Fruit fly (Drosophila melanogaster) whole organism, embryonic: ENCODE measurements around the gene Mip.

Experiments
- BEAF-32 ChIP-seq: fragments of 200-800 bp; sonication (Bioruptor generic); optimal IDR thresholded peaks from 3 replicates; lab custom pipeline; 2017; ENCODE audit warnings: missing biosample characterization, missing genetic modification characterization, mild to moderate bottlenecking, moderate library complexity, missing genetic modification reagents
- CG10321 ChIP-seq: fragments of 200-800 bp; sonication (Bioruptor generic); IDR thresholded peaks from 2 replicates; pipeline ENCODE4 v1.3.6; 2022; ENCODE audit warnings: missing biosample characterization, missing genetic modification characterization
- CG10462 ChIP-seq: fragments of 200-800 bp; sonication (Bioruptor generic); optimal IDR thresholded peaks from 2 replicates; lab custom pipeline; 2016; ENCODE audit warnings: missing biosample characterization, missing genetic modification characterization
- CG11723 ChIP-seq: fragments of 200-800 bp; sonication (Bioruptor generic); optimal IDR thresholded peaks from 2 replicates; lab custom pipeline; 2017; ENCODE audit warnings: missing biosample characterization, mild to moderate bottlenecking, missing genetic modification characterization
- CG12659 ChIP-seq: fragments of 200-800 bp; sonication (Bioruptor generic); optimal IDR thresholded peaks from 3 replicates; lab custom pipeline; 2017; ENCODE audit warnings: mild to moderate bottlenecking, missing biosample characterization, missing genetic modification reagents, missing genetic modification characterization
- CG14050 ChIP-seq: fragments of 200-800 bp; sonication (Bioruptor generic); IDR thresholded peaks from 3 replicates; pipeline ENCODE4 v1.3.6; 2022; ENCODE audit warnings: missing biosample characterization, missing genetic modification characterization
- CG15011 ChIP-seq: fragments of 200-800 bp; sonication (Bioruptor generic); optimal IDR thresholded peaks from 3 replicates; lab custom pipeline; 2018; ENCODE audit warnings: missing biosample characterization, mild to moderate bottlenecking, missing genetic modification characterization
- CG1603 ChIP-seq: fragments of 200-800 bp; sonication (Bioruptor generic); optimal IDR thresholded peaks from 2 replicates; lab custom pipeline; 2019; ENCODE audit warnings: missing biosample characterization, mild to moderate bottlenecking, missing genetic modification characterization, moderate library complexity
- CG17612 ChIP-seq: fragments of 200-800 bp; sonication (Bioruptor generic); IDR thresholded peaks from 2 replicates; pipeline ENCODE4 v1.3.6; 2022; ENCODE audit warnings: missing biosample characterization, missing genetic modification characterization
- CG18619 ChIP-seq: fragments of 200-800 bp; sonication (Bioruptor generic); optimal IDR thresholded peaks from 3 replicates; lab custom pipeline; 2017; ENCODE audit warnings: missing biosample characterization, mild to moderate bottlenecking, missing genetic modification characterization
- CG30403 ChIP-seq: fragments of 200-800 bp; sonication (Bioruptor generic); optimal IDR thresholded peaks from 3 replicates; lab custom pipeline; 2016; ENCODE audit warnings: missing biosample characterization, missing genetic modification characterization
- CG3065 ChIP-seq: fragments of 200-800 bp; sonication (Bioruptor generic); optimal IDR thresholded peaks from 2 replicates; lab custom pipeline; 2016; ENCODE audit warnings: missing biosample characterization, missing genetic modification characterization
- CG5180 ChIP-seq: fragments of 200-800 bp; sonication (Bioruptor generic); optimal IDR thresholded peaks from 3 replicates; lab custom pipeline; 2017; ENCODE audit warnings: missing biosample characterization, missing genetic modification characterization, mild to moderate bottlenecking, moderate library complexity, missing genetic modification reagents
- CG5245 ChIP-seq: fragments of 200-800 bp; sonication (Bioruptor generic); optimal IDR thresholded peaks from 3 replicates; lab custom pipeline; 2016; ENCODE audit warnings: missing biosample characterization, missing genetic modification characterization
- CG6854 ChIP-seq: fragments of 200-800 bp; sonication (Bioruptor generic); optimal IDR thresholded peaks from 3 replicates; lab custom pipeline; 2017; ENCODE audit warnings: missing biosample characterization, mild to moderate bottlenecking, missing genetic modification characterization
- CG7987 ChIP-seq: fragments of 200-800 bp; sonication (Bioruptor generic); optimal IDR thresholded peaks from 2 replicates; lab custom pipeline; 2018; ENCODE audit warnings: missing biosample characterization, mild to moderate bottlenecking, missing genetic modification characterization, moderate library complexity
- CG8359 ChIP-seq: fragments of 200-800 bp; sonication (Bioruptor generic); optimal IDR thresholded peaks from 2 replicates; lab custom pipeline; 2017; ENCODE audit warnings: missing biosample characterization, mild to moderate bottlenecking, missing genetic modification characterization, borderline replicate concordance
- CG9727 ChIP-seq: fragments of 200-800 bp; sonication (Bioruptor generic); optimal IDR thresholded peaks from 3 replicates; lab custom pipeline; 2017; ENCODE audit warnings: missing biosample characterization, mild to moderate bottlenecking, missing genetic modification characterization
- Dip3 ChIP-seq: fragments of 200-800 bp; sonication (Bioruptor generic); optimal IDR thresholded peaks from 3 replicates; lab custom pipeline; 2016; ENCODE audit warnings: missing biosample characterization, missing genetic modification characterization
- Dp ChIP-seq: fragments of 200-800 bp; sonication (Bioruptor generic); optimal IDR thresholded peaks from 2 replicates; lab custom pipeline; 2018; ENCODE audit warnings: missing biosample characterization, mild to moderate bottlenecking, missing genetic modification characterization, moderate library complexity
- Gsc ChIP-seq: fragments of 200-800 bp; sonication (Bioruptor generic); IDR thresholded peaks from 2 replicates; pipeline ENCODE4 v1.3.6; 2022; ENCODE audit warnings: missing biosample characterization, missing genetic modification characterization
- HmgZ ChIP-seq: fragments of 200-800 bp; sonication (Bioruptor generic); optimal IDR thresholded peaks from 2 replicates; lab custom pipeline; 2018; ENCODE audit warnings: missing biosample characterization, mild to moderate bottlenecking, missing genetic modification characterization
- Hr51 ChIP-seq, 2 experiments: fragments of 200-800 bp; sonication (Bioruptor generic); optimal IDR thresholded peaks; 2 replicates in 1 of 2; 3 replicates in 1 of 2; lab custom pipeline; 2016 to 2018; ENCODE audit warnings: missing biosample characterization in 2 of 2, missing genetic modification characterization in 2 of 2, mild to moderate bottlenecking in 1 of 2, moderate library complexity in 1 of 2
- Kr ChIP-seq: fragments of 200-800 bp; sonication (Bioruptor generic); optimal IDR thresholded peaks from 2 replicates; lab custom pipeline; 2017; ENCODE audit warnings: missing biosample characterization, mild to moderate bottlenecking, missing genetic modification characterization
- Oaz ChIP-seq: fragments of 200-800 bp; sonication (Bioruptor generic); IDR thresholded peaks from 2 replicates; pipeline ENCODE4 v1.3.6; 2022; ENCODE audit warnings: missing biosample characterization, missing genetic modification characterization
- Rx ChIP-seq: fragments of 200-800 bp; sonication (Bioruptor generic); IDR thresholded peaks from 2 replicates; pipeline ENCODE4 v1.3.6; 2022; ENCODE audit warnings: missing biosample characterization, missing genetic modification characterization
- Sox102F ChIP-seq: fragments of 200-800 bp; sonication (Bioruptor generic); optimal IDR thresholded peaks from 2 replicates; lab custom pipeline; 2018; ENCODE audit warnings: missing biosample characterization, mild to moderate bottlenecking, missing genetic modification characterization, moderate library complexity
- Usf ChIP-seq: fragments of 200-800 bp; sonication (Bioruptor generic); optimal IDR thresholded peaks from 2 replicates; lab custom pipeline; 2017; ENCODE audit warnings: missing genotype, missing biosample characterization, missing genetic modification characterization
- YL-1 ChIP-seq: fragments of 200-800 bp; sonication (Bioruptor generic); optimal IDR thresholded peaks from 3 replicates; lab custom pipeline; 2017; ENCODE audit warnings: missing biosample characterization, mild to moderate bottlenecking, missing genetic modification characterization
- bsh ChIP-seq, 2 experiments: fragments of 200-800 bp; sonication (Bioruptor generic); optimal IDR thresholded peaks; 2 replicates each; lab custom pipeline; 2017 to 2018; ENCODE audit warnings: mild to moderate bottlenecking in 2 of 2, missing biosample characterization in 2 of 2, missing genetic modification characterization in 2 of 2, moderate library complexity in 1 of 2
- btn ChIP-seq: fragments of 200-800 bp; sonication (Bioruptor generic); optimal IDR thresholded peaks from 2 replicates; lab custom pipeline; 2016; ENCODE audit warnings: missing biosample characterization, missing genetic modification characterization
- cato ChIP-seq: fragments of 200-800 bp; sonication (Bioruptor generic); optimal IDR thresholded peaks from 2 replicates; lab custom pipeline; 2016; ENCODE audit warnings: missing biosample characterization, missing genetic modification characterization, borderline replicate concordance
- ci ChIP-seq: fragments of 200-800 bp; sonication (Bioruptor generic); IDR thresholded peaks from 3 replicates; pipeline ENCODE4 v1.3.6; 2022; ENCODE audit warnings: missing biosample characterization, missing genetic modification characterization
- esg ChIP-seq: fragments of 200-800 bp; sonication (Bioruptor generic); conservative IDR thresholded peaks from 2 replicates; pipeline ENCODE4 v1.3.6; 2022; ENCODE audit warnings: missing biosample characterization, missing genetic modification characterization
- fd3F ChIP-seq: fragments of 200-800 bp; sonication (Bioruptor generic); optimal IDR thresholded peaks from 2 replicates; lab custom pipeline; 2018; ENCODE audit warnings: missing biosample characterization, mild to moderate bottlenecking, missing genetic modification characterization, moderate library complexity
- gcm ChIP-seq: fragments of 200-800 bp; sonication (Bioruptor generic); optimal IDR thresholded peaks from 2 replicates; lab custom pipeline; 2019; ENCODE audit warnings: missing biosample characterization, mild to moderate bottlenecking, missing genetic modification characterization, moderate library complexity
- ind ChIP-seq: fragments of 200-800 bp; sonication (Bioruptor generic); optimal IDR thresholded peaks from 3 replicates; lab custom pipeline; 2016; ENCODE audit warnings: missing biosample characterization, missing genetic modification characterization
- kni ChIP-seq: fragments of 200-800 bp; sonication (Bioruptor generic); optimal IDR thresholded peaks from 3 replicates; lab custom pipeline; 2017; ENCODE audit warnings: mild to moderate bottlenecking, missing biosample characterization, missing genetic modification reagents, missing genetic modification characterization
- lab ChIP-seq: fragments of 200-800 bp; sonication (Bioruptor generic); optimal IDR thresholded peaks from 3 replicates; lab custom pipeline; 2017; ENCODE audit warnings: missing biosample characterization, missing genetic modification characterization, mild to moderate bottlenecking, moderate library complexity, missing genetic modification reagents
- nau ChIP-seq: fragments of 200-800 bp; sonication (Bioruptor generic); optimal IDR thresholded peaks from 3 replicates; lab custom pipeline; 2017; ENCODE audit warnings: missing biosample characterization, mild to moderate bottlenecking, missing genetic modification characterization, missing genetic modification reagents
- pros ChIP-seq: fragments of 200-800 bp; sonication (Bioruptor generic); optimal IDR thresholded peaks from 3 replicates; lab custom pipeline; 2019; ENCODE audit warnings: missing biosample characterization, mild to moderate bottlenecking, missing genetic modification characterization, moderate library complexity
- pum ChIP-seq: fragments of 200-800 bp; sonication (Bioruptor generic); optimal IDR thresholded peaks from 2 replicates; lab custom pipeline; 2016; ENCODE audit warnings: missing biosample characterization, missing genetic modification characterization
- scrt ChIP-seq: fragments of 200-800 bp; sonication (Bioruptor generic); optimal IDR thresholded peaks from 2 replicates; lab custom pipeline; 2018; ENCODE audit warnings: missing biosample characterization, mild to moderate bottlenecking, missing genetic modification characterization, moderate library complexity
- seq ChIP-seq: fragments of 200-800 bp; sonication (Bioruptor generic); IDR thresholded peaks from 2 replicates; pipeline ENCODE4 v1.3.6; 2022; ENCODE audit warnings: missing biosample characterization, missing genetic modification characterization
- shn ChIP-seq: fragments of 200-800 bp; sonication (Bioruptor generic); optimal IDR thresholded peaks from 3 replicates; lab custom pipeline; 2016; ENCODE audit warnings: missing biosample characterization, missing genetic modification characterization
- sima ChIP-seq: fragments of 200-800 bp; sonication (Bioruptor generic); optimal IDR thresholded peaks from 2 replicates; lab custom pipeline; 2016; ENCODE audit warnings: missing biosample characterization, missing genetic modification characterization
- tgo ChIP-seq: fragments of 200-800 bp; sonication (Bioruptor generic); IDR thresholded peaks from 3 replicates; pipeline ENCODE4 v1.3.6; 2022; ENCODE audit warnings: missing biosample characterization, missing genetic modification characterization
- vvl ChIP-seq: fragments of 200-800 bp; sonication (Bioruptor generic); IDR thresholded peaks from 2 replicates; pipeline ENCODE4 v1.3.6; 2022; ENCODE audit warnings: missing biosample characterization, missing genetic modification characterization
- wdn ChIP-seq: fragments of 200-800 bp; sonication (Bioruptor generic); IDR thresholded peaks from 2 replicates; pipeline ENCODE4 v1.3.6; 2022; ENCODE audit warnings: missing biosample characterization, missing genetic modification characterization
- zen ChIP-seq: fragments of 200-800 bp; sonication (Bioruptor generic); optimal IDR thresholded peaks from 3 replicates; lab custom pipeline; 2018; ENCODE audit warnings: missing biosample characterization, mild to moderate bottlenecking, missing genetic modification characterization, moderate library complexity

Gene Mip

dm6 chr3L:17310509-17310908 lies 39.0 kb downstream of the Mip start (continued):
- TF ChIP-seq fd3F = no peak
- no peak for TF ChIP-seq CG7987
- no peak for TF ChIP-seq CG10321 (GFP tag; lab: Robert Waterston, UW)
- TF ChIP-seq Usf (GFP tag; lab: Kevin White, UChicago) = no peak
- peak; percentile 36 for TF ChIP-seq scrt
- no peak for TF ChIP-seq CG1603 (tag; lab: Kevin White, UChicago)
- TF ChIP-seq CG14050 (GFP tag; lab: Robert Waterston, UW) = no peak
- no peak for TF ChIP-seq CG5245
- no peak for TF ChIP-seq CG17612 (GFP tag; lab: Robert Waterston, UW)
- TF ChIP-seq CG3065 (GFP tag; lab: Kevin White, UChicago) = no peak
- TF ChIP-seq esg (GFP tag; lab: Robert Waterston, UW) = no peak; the same call in 1 of the 2 replicates
- peak; percentile 52; the same call in 2 of the 3 replicates for TF ChIP-seq tgo (GFP tag; lab: Robert Waterston, UW)
- TF ChIP-seq Dip3 (GFP tag; lab: Kevin White, UChicago) = no peak
- TF ChIP-seq lab (GFP tag; lab: Kevin White, UChicago) = peak; percentile 86
- 0 out of 2 replicates have a peak, but pooled peaks have one; percentile 22 for TF ChIP-seq seq (GFP tag; lab: Robert Waterston, UW)
- 0 out of 2 replicates have a peak, but pooled peaks have one; percentile 2 for TF ChIP-seq Rx
- no peak for TF ChIP-seq pros (GFP tag; lab: Kevin White, UChicago)
- TF ChIP-seq CG8359 (GFP tag; lab: Kevin White, UChicago) = no peak
- TF ChIP-seq YL-1 (GFP tag; lab: Kevin White, UChicago) = no peak
- peak in 1 of 2 experiments; percentile 27 for TF ChIP-seq bsh (GFP tag; optimal IDR thresholded peaks at IDR 0.05; lab: Kevin White, UChicago)
- peak; percentile 22 for TF ChIP-seq gcm (GFP tag; lab: Kevin White, UChicago)
- no peak for TF ChIP-seq HmgZ
- TF ChIP-seq CG18619 = no peak
- no peak for TF ChIP-seq BEAF-32 (GFP tag; lab: Kevin White, UChicago)
- TF ChIP-seq Oaz = no peak
- peak; percentile 5 for TF ChIP-seq CG5180
- no peak for TF ChIP-seq cato (GFP tag; lab: Kevin White, UChicago)
- TF ChIP-seq ci (GFP tag; lab: Robert Waterston, UW) = 0 out of 3 replicates have a peak, but pooled peaks have one; percentile 54
- peak; percentile 39 for TF ChIP-seq Sox102F (GFP tag; lab: Kevin White, UChicago)
- TF ChIP-seq Kr (GFP tag; lab: Kevin White, UChicago) = no peak
- TF ChIP-seq ind (GFP tag; lab: Kevin White, UChicago) = peak; percentile 13
- no peak for TF ChIP-seq btn (GFP tag; lab: Kevin White, UChicago)
- no peak for TF ChIP-seq CG15011 (GFP tag; lab: Kevin White, UChicago)
- TF ChIP-seq kni (GFP tag; lab: Kevin White, UChicago) = no peak
- peak in 1 of 2 experiments; percentile 59 for TF ChIP-seq Hr51 (GFP tag; optimal IDR thresholded peaks at IDR 0.05; lab: Kevin White, UChicago)
- TF ChIP-seq pum (GFP tag; lab: Kevin White, UChicago) = no peak
- TF ChIP-seq CG11723 = no peak
- TF ChIP-seq Dp (GFP tag; lab: Kevin White, UChicago) = no peak
- peak; percentile 9 for TF ChIP-seq CG6854 (GFP tag; lab: Kevin White, UChicago)
- TF ChIP-seq wdn (GFP tag; lab: Robert Waterston, UW) = 0 out of 2 replicates have a peak, but pooled peaks have one; percentile 14
- no peak for TF ChIP-seq CG10462 (GFP tag; lab: Kevin White, UChicago)
- TF ChIP-seq vvl (GFP tag; lab: Robert Waterston, UW) = peak; percentile 73
- TF ChIP-seq CG30403 = peak; percentile 2
- TF ChIP-seq shn = no peak
- no peak for TF ChIP-seq sima
- no peak for TF ChIP-seq Gsc
- TF ChIP-seq zen (tag; lab: Kevin White, UChicago) = no peak
- TF ChIP-seq nau = peak; percentile 6
- TF ChIP-seq CG9727 (GFP tag; lab: Kevin White, UChicago) = peak; percentile 54
- TF ChIP-seq CG12659 (GFP tag; lab: Kevin White, UChicago) = peak; percentile 19
